Worm (Caenorhabditis elegans) whole organism, late embryonic: ENCODE data around the gene str-160.

ENCODE experiments used
- C08G9.2 ChIP-seq: sonication (generic microtip); optimal IDR thresholded peaks from 2 replicates; lab custom pipeline; 2016; ENCODE audit warnings: mild to moderate bottlenecking, missing genetic modification characterization, moderate library complexity, missing compliant biosample characterization
- F13H6.1 ChIP-seq: sonication (generic microtip); optimal IDR thresholded peaks from 2 replicates; lab custom pipeline; 2016; ENCODE audit warnings: missing genetic modification characterization, missing compliant biosample characterization
- K02D7.2 ChIP-seq: sonication (generic microtip); optimal IDR thresholded peaks from 2 replicates; lab custom pipeline; 2017; ENCODE audit warnings: mild to moderate bottlenecking, missing genetic modification characterization, missing compliant biosample characterization
- T23F11.4 ChIP-seq: fragments of 200-800 bp; sonication (Bioruptor generic); optimal IDR thresholded peaks from 2 replicates; lab custom pipeline; 2018; ENCODE audit warnings: mild to moderate bottlenecking, missing genetic modification characterization, missing compliant biosample characterization
- ahr-1 ChIP-seq: sonication (generic microtip); optimal IDR thresholded peaks from 2 replicates; lab custom pipeline; 2016; ENCODE audit warnings: missing genetic modification characterization, missing compliant biosample characterization
- ceh-14 ChIP-seq: sonication (generic microtip); optimal IDR thresholded peaks from 2 replicates; lab custom pipeline; 2016; ENCODE audit warnings: missing genotype, missing genetic modification characterization, missing compliant biosample characterization
- ceh-22 ChIP-seq: sonication (generic microtip); optimal IDR thresholded peaks from 2 replicates; lab custom pipeline; 2017; ENCODE audit warnings: missing biosample characterization, missing genetic modification characterization
- ceh-24 ChIP-seq: sonication (generic microtip); optimal IDR thresholded peaks from 2 replicates; lab custom pipeline; 2016; ENCODE audit warnings: mild to moderate bottlenecking, missing genetic modification characterization, missing compliant biosample characterization
- ceh-48 ChIP-seq: sonication (generic microtip); optimal IDR thresholded peaks from 2 replicates; lab custom pipeline; 2016; ENCODE audit warnings: missing genetic modification characterization, inconsistent platforms, missing compliant biosample characterization
- che-1 ChIP-seq: sonication (generic microtip); optimal IDR thresholded peaks from 2 replicates; lab custom pipeline; 2016; ENCODE audit warnings: mild to moderate bottlenecking, missing genetic modification characterization, missing compliant biosample characterization
- elt-2 ChIP-seq: sonication (generic microtip); optimal IDR thresholded peaks from 2 replicates; lab custom pipeline; 2016; ENCODE audit warnings: missing genetic modification reagents, missing genetic modification characterization, missing compliant biosample characterization
- elt-4 ChIP-seq: sonication (generic microtip); optimal IDR thresholded peaks from 2 replicates; lab custom pipeline; 2016; ENCODE audit warnings: missing genetic modification characterization, missing compliant biosample characterization
- eyg-1 ChIP-seq: sonication (generic microtip); optimal IDR thresholded peaks from 2 replicates; lab custom pipeline; 2016; ENCODE audit warnings: missing genotype, missing genetic modification characterization, missing compliant biosample characterization
- fkh-6 ChIP-seq: sonication (generic microtip); optimal IDR thresholded peaks from 2 replicates; lab custom pipeline; 2016; ENCODE audit warnings: missing genetic modification characterization, missing compliant biosample characterization
- gmeb-2 ChIP-seq: sonication (generic microtip); optimal IDR thresholded peaks from 2 replicates; lab custom pipeline; 2016; ENCODE audit warnings: missing genetic modification characterization, inconsistent platforms, missing compliant biosample characterization
- hlh-13 ChIP-seq: fragments of 200-800 bp; sonication (Bioruptor generic); optimal IDR thresholded peaks from 2 replicates; lab custom pipeline; 2018; ENCODE audit warnings: mild to moderate bottlenecking, missing genetic modification characterization, missing compliant biosample characterization
- hlh-8 ChIP-seq: sonication (generic microtip); optimal IDR thresholded peaks from 2 replicates; lab custom pipeline; 2016; ENCODE audit warnings: missing genotype, missing genetic modification characterization, missing compliant biosample characterization
- lim-6 ChIP-seq: sonication (generic microtip); optimal IDR thresholded peaks from 2 replicates; lab custom pipeline; 2016; ENCODE audit warnings: missing genetic modification characterization, missing compliant biosample characterization
- madf-2 ChIP-seq: sonication (generic microtip); optimal IDR thresholded peaks from 2 replicates; lab custom pipeline; 2017; ENCODE audit warnings: missing genetic modification characterization, missing compliant biosample characterization
- mec-3 ChIP-seq: sonication (generic microtip); optimal IDR thresholded peaks from 2 replicates; lab custom pipeline; 2016; ENCODE audit warnings: borderline replicate concordance, missing genetic modification characterization, missing compliant biosample characterization
- nhr-232 ChIP-seq: sonication (generic microtip); optimal IDR thresholded peaks from 2 replicates; lab custom pipeline; 2016; ENCODE audit warnings: missing genetic modification characterization, missing compliant biosample characterization
- odd-2 ChIP-seq: sonication (generic microtip); optimal IDR thresholded peaks from 2 replicates; lab custom pipeline; 2017; ENCODE audit warnings: antibody characterized with exemption, mild to moderate bottlenecking, missing genetic modification characterization, missing compliant biosample characterization
- pax-1 ChIP-seq: fragments of 150-350 bp; optimal IDR thresholded peaks from 2 replicates; lab custom pipeline; 2014; ENCODE audit warnings: missing biosample characterization, missing genetic modification characterization
- pha-2 ChIP-seq: sonication (generic microtip); optimal IDR thresholded peaks from 2 replicates; lab custom pipeline; 2017; ENCODE audit warnings: mild to moderate bottlenecking, missing genetic modification characterization, missing compliant biosample characterization
- pqm-1 ChIP-seq: sonication (generic microtip); optimal IDR thresholded peaks from 2 replicates; lab custom pipeline; 2016; ENCODE audit warnings: missing genetic modification characterization, missing compliant biosample characterization
- rnt-1 ChIP-seq: sonication (generic microtip); optimal IDR thresholded peaks from 2 replicates; lab custom pipeline; 2016; ENCODE audit warnings: missing genetic modification characterization, missing compliant biosample characterization
- syd-9 ChIP-seq: sonication (generic microtip); optimal IDR thresholded peaks from 2 replicates; lab custom pipeline; 2016; ENCODE audit warnings: mild to moderate bottlenecking, missing genetic modification characterization, moderate library complexity, missing compliant biosample characterization
- tbx-7 ChIP-seq: sonication (generic microtip); optimal IDR thresholded peaks from 2 replicates; lab custom pipeline; 2016; ENCODE audit warnings: missing genotype, missing genetic modification characterization, missing compliant biosample characterization
- ttx-3 ChIP-seq: sonication (generic microtip); optimal IDR thresholded peaks from 2 replicates; lab custom pipeline; 2016; ENCODE audit warnings: missing genetic modification reagents, missing genetic modification characterization, missing compliant biosample characterization
- unc-3 ChIP-seq, 2 experiments: fragments of 200-800 bp in 1 of 2; sonication (Bioruptor generic) in 1 of 2; sonication (generic microtip) in 1 of 2; conservative IDR thresholded peaks in 1 of 2; optimal IDR thresholded peaks in 1 of 2; 2 replicates each; pipeline versions ENCODE4 v1.3.6 to Lab custom; 2016 to 2022; ENCODE audit warnings: missing compliant biosample characterization in 2 of 2, missing genetic modification characterization in 2 of 2, missing genetic modification reagents in 1 of 2
- unc-42 ChIP-seq: sonication (generic microtip); optimal IDR thresholded peaks from 2 replicates; lab custom pipeline; 2016; ENCODE audit warnings: missing genotype, missing genetic modification characterization, missing compliant biosample characterization
- unc-55 ChIP-seq: sonication (generic microtip); optimal IDR thresholded peaks from 2 replicates; lab custom pipeline; 2017; ENCODE audit warnings: missing biosample characterization, missing genetic modification reagents, missing genetic modification characterization
- unc-86 ChIP-seq: sonication (generic microtip); optimal IDR thresholded peaks from 2 replicates; lab custom pipeline; 2016; ENCODE audit warnings: missing genetic modification characterization, missing compliant biosample characterization
- zip-5 ChIP-seq: sonication (generic microtip); optimal IDR thresholded peaks from 2 replicates; lab custom pipeline; 2016; ENCODE audit warnings: missing genetic modification characterization, missing compliant biosample characterization
- ztf-16 ChIP-seq: sonication (generic microtip); optimal IDR thresholded peaks from 2 replicates; lab custom pipeline; 2017; ENCODE audit warnings: missing genetic modification characterization, missing compliant biosample characterization

Gene str-160

DNA sequence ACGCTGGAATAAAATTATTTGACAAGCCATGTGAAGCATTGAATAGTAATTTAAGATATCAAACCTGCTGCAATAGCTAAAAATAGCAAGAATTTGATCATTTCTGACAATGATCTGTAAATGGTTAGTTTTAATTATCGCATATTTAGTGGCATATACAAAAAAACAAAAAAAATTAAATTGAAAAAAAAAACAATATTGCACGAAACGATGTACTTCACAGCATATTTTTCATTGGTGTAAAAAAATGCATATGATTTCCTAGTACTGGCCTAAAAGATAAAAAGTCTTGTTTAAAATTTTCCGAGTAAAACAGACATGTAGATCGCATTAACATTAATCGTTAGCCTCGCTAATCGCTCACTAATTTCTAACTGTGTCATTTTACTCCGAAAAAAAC lies 14.4 kb downstream of the str-160 start, which contains the start of gene ZK697.8:
Gene ZK697.8, minus strand, starts transcription at position 101 of the 400 bp plus-strand sequence.
- no peak for TF ChIP-seq F13H6.1 (tag; lab: Kevin White, UChicago)
- no peak for TF ChIP-seq elt-4 (tag; lab: Kevin White, UChicago)
- no peak for TF ChIP-seq mec-3 (tag; lab: Kevin White, UChicago)
- TF ChIP-seq pha-2 (tag; lab: Kevin White, UChicago): no peak
- no peak for TF ChIP-seq unc-42 (tag; lab: Kevin White, UChicago)
- no peak for TF ChIP-seq zip-5
- TF ChIP-seq unc-55: no peak

DNA sequence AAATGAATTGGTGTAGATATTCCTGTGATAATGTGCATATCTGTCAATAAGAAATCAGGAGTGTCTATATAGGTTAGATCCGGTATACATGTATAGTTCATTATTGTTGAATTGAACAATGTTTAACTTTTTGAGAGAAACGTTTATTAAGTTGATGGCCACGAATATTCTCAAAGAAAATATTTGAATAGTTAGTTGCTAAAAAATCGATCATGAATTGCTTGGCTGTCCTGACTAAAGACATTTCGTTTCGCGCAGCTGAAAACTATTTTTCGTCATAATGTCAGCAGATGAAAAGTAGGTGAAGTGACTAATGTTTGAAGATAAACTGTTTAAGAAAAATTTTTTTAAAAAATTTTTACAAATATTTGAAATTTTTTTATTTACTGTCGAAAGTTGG lies 16.8 kb downstream of the str-160 start, which contains the start of gene srh-199:
Gene srh-199, minus strand, starts transcription at position 101 of the 400 bp plus-strand sequence.
- TF ChIP-seq pqm-1 (tag; lab: Kevin White, UChicago): no peak
- TF ChIP-seq ceh-48 (tag; lab: Kevin White, UChicago): no peak
- TF ChIP-seq ceh-24 (tag; lab: Kevin White, UChicago): no peak
- no peak for TF ChIP-seq odd-2
- no peak for TF ChIP-seq mec-3 (tag; lab: Kevin White, UChicago)
- TF ChIP-seq elt-2 (tag; lab: Kevin White, UChicago): no peak
- TF ChIP-seq unc-86 (tag; lab: Kevin White, UChicago): no peak
- TF ChIP-seq ceh-22 (tag; lab: Kevin White, UChicago): no peak
- no peak for TF ChIP-seq pha-2 (tag; lab: Kevin White, UChicago)
- no peak for TF ChIP-seq T23F11.4 (GFP tag; lab: Kevin White, UChicago)
- TF ChIP-seq lim-6 (tag; lab: Kevin White, UChicago): no peak
- TF ChIP-seq nhr-232 (tag; lab: Kevin White, UChicago): no peak
- TF ChIP-seq F13H6.1 (tag; lab: Kevin White, UChicago): no peak
- TF ChIP-seq syd-9: no peak
- TF ChIP-seq tbx-7: no peak
- TF ChIP-seq rnt-1: no peak
- no peak for TF ChIP-seq eyg-1 (tag; lab: Kevin White, UChicago)
- TF ChIP-seq ztf-16: no peak
- TF ChIP-seq K02D7.2 (tag; lab: Kevin White, UChicago): no peak

ce11 chrV:1752496-1752895 lies 17.8 kb downstream of the str-160 start, which contains the start of gene ZK697.1:
TSS of gene ZK697.1 (plus strand) at chrV:1752796.
- no peak for TF ChIP-seq pax-1 (tag; lab: Kevin White, UChicago)
- TF ChIP-seq ceh-22 (tag; lab: Kevin White, UChicago): no peak

DNA sequence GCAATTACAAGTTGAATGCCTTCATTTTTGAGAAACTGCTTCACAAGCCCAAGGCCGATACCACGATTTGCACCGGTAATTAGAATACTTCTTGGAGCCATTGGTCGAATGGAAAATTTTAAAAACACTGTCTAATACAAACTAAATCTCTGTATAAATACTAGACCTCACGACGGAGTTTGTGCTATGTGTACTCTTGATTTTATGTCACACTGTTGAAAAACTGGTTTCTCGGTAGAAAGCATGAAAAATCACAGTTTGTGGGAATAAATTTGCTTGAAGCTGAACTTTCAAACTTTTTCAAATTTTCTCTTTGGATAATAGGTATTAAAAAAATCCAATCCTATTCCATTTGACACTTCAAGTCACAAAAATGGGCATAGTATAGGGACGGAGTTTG lies 20.9 kb downstream of the str-160 start, which contains the start of gene ZK697.14:
Gene ZK697.14, minus strand, starts transcription at position 101 of the 400 bp plus-strand sequence.
- TF ChIP-seq ceh-14 (tag; lab: Kevin White, UChicago): no peak

DNA sequence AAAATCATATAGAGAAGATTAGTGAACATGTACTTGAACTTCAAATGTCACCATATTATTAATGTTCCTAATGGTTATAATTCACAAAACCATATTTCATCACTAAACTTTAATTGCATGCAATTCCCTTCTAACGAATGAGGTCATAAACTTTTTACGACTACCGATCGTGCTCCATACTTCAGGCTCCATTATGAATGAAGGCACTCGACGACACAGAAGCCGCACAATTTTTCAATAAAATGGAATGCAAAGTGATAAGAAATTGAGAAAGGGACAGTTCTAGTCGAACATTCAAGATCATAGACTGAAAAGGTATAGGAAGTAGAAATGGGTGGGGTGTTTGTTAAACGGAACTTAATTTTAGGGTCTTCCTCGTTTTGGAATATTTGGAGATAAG lies 21.4 kb downstream of the str-160 start:
- TF ChIP-seq fkh-6 (tag; lab: Kevin White, UChicago) (no peak), rnt-1 (no peak), ahr-1 (tag; lab: Kevin White, UChicago) (no peak), ceh-14 (tag; lab: Kevin White, UChicago) (no peak), C08G9.2 (tag; lab: Kevin White, UChicago) (no peak), T23F11.4 (GFP tag; lab: Kevin White, UChicago) (no peak), che-1 (tag; lab: Kevin White, UChicago) (no peak), ttx-3 (tag; lab: Kevin White, UChicago) (no peak), hlh-8 (tag; lab: Kevin White, UChicago) (no peak), unc-3 (GFP tag; conservative IDR thresholded peaks at IDR 0.05; lab: Robert Waterston, UW) (no peak), unc-3 (tag; optimal IDR thresholded peaks at IDR 0.05; lab: Kevin White, UChicago) (no peak), zip-5 (no peak), K02D7.2 (tag; lab: Kevin White, UChicago) (no peak), syd-9 (no peak), ceh-22 (tag; lab: Kevin White, UChicago) (no peak), gmeb-2 (tag; lab: Kevin White, UChicago) (no peak), madf-2 (no peak), hlh-13 (GFP tag; lab: Kevin White, UChicago) (no peak)
